Worm (Caenorhabditis elegans): ENCODE measurements around the gene Y41C4A.12.

Gene Y41C4A.12

DNA sequence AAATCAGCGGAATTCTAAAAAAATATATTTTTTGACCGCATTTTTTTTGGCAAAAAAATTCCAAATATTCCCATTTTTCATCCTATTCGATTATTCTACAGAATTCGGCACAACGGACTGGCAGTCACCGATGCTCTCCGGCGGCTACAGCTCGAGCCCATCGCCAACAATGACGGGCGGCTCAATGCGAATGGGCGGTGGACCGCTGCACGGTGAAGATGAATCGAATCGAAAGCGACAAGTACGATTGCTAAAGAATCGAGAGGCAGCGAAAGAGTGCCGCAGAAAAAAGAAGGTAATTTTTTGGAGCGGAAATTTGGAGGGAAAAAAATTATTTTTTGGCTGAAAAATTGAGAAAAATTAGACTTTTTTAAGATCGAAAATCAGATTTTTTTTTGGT, 34.1 kb downstream of the Y41C4A.12 start:
- no peak for TF ChIP-seq sea-1 (GFP tag; conservative IDR thresholded peaks at IDR 0.05)
- no peak for TF ChIP-seq tra-4 (tag; optimal IDR thresholded peaks at IDR 0.05)
- no peak for TF ChIP-seq B0310.2 (tag; optimal IDR thresholded peaks at IDR 0.05)
- TF ChIP-seq ets-7 (tag; optimal IDR thresholded peaks at IDR 0.05), result no peak
- TF ChIP-seq ceh-36 (tag; optimal IDR thresholded peaks at IDR 0.05), result no peak
- no peak for TF ChIP-seq hmg-4 (GFP tag; optimal IDR thresholded peaks at IDR 0.05)
- no peak for TF ChIP-seq pes-1 (GFP tag; IDR thresholded peaks at IDR 0.05)
- no peak for TF ChIP-seq ceh-13 (GFP tag; optimal IDR thresholded peaks at IDR 0.05)
- no peak for TF ChIP-seq hmbx-1 (tag; optimal IDR thresholded peaks at IDR 0.05)
- no peak for TF ChIP-seq aly-1 (tag; optimal IDR thresholded peaks at IDR 0.05)
- no peak for TF ChIP-seq scrt-1 (GFP tag; IDR thresholded peaks at IDR 0.05)
- TF ChIP-seq tbx-11 (GFP tag; IDR thresholded peaks at IDR 0.05), result no peak
- TF ChIP-seq flt-1 (GFP tag; IDR thresholded peaks at IDR 0.05), result no peak
- TF ChIP-seq F13C5.2 (tag; optimal IDR thresholded peaks at IDR 0.05), result no peak
- no peak for TF ChIP-seq hnd-1 (tag; optimal IDR thresholded peaks at IDR 0.05)
- no peak for TF ChIP-seq ama-1 (optimal IDR thresholded peaks at IDR 0.05)
- no peak for TF ChIP-seq tbx-37 (GFP tag; conservative IDR thresholded peaks at IDR 0.05)

DNA sequence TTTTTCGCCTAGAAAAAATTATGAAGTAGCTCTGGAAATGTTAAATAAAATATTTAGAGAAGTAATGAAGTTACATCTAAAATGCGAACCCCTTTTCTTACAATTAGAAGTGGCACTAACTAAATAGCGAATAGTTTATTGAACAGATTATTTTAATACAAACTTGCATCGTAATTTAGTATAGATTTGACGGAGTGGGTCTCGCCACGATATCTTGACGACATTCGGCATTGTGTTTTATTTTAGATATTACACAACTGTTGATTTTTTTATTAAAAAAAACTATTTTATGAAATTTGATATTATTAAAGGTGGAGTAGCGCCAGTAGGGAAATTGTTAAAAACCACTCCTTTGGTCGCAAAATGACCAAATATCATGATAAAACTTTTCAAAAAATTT, 36.6 kb downstream of the Y41C4A.12 start:
- TF ChIP-seq tbx-11 (GFP tag; IDR thresholded peaks at IDR 0.05) (no peak), F13C5.2 (tag; optimal IDR thresholded peaks at IDR 0.05) (no peak), ceh-13 (GFP tag; optimal IDR thresholded peaks at IDR 0.05) (no peak), tra-4 (tag; optimal IDR thresholded peaks at IDR 0.05) (no peak), ceh-36 (tag; optimal IDR thresholded peaks at IDR 0.05) (no peak), flt-1 (GFP tag; IDR thresholded peaks at IDR 0.05) (no peak), scrt-1 (GFP tag; IDR thresholded peaks at IDR 0.05) (no peak), aly-1 (tag; optimal IDR thresholded peaks at IDR 0.05) (no peak)

DNA sequence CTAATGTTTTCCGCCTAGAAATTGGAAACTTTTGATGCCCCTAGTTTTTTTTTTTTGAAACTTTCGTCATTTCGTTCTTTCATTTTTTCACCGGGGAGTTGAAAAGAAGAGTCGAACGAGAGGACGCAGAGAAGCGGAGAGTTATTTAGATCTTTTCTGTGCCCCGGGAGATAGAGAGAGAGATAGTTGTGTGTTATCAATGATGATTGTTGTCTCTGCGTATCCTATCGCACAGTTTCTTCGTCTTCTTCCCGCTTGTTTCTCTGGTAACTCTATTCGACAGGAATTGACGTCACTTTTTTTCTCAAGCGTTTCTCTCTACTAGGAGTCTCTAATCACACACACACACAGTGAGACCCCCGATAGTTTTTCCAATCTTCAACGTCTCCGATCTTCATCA, 37.2 kb downstream of the Y41C4A.12 start:
- TF ChIP-seq flt-1 (GFP tag; IDR thresholded peaks at IDR 0.05) (no peak), B0310.2 (tag; optimal IDR thresholded peaks at IDR 0.05) (no peak)

DNA sequence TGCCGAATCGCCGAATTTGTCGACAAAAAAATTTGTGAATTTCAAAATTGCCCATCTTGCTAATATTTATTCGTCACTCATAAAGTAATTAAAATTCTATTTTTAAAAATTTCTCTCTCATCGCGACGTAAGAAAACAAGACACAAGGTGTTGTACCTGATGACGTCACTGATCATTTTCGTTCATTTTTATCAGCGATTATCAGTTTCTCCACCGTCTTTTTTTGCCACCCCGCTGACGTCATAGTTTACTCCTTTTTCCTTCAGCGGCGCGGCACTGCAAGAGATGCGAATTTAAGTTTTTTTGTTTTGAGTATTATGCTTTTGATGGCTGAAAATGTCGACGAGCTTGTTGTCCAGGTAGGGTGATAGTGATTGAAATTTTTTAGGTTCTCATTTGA, 41.7 kb downstream of the Y41C4A.12 start:
- no peak for TF ChIP-seq ama-1 (optimal IDR thresholded peaks at IDR 0.05)
- no peak for TF ChIP-seq flt-1 (GFP tag; IDR thresholded peaks at IDR 0.05)
- TF ChIP-seq sea-1 (GFP tag; conservative IDR thresholded peaks at IDR 0.05), result no peak
- no peak for TF ChIP-seq tbx-11 (GFP tag; IDR thresholded peaks at IDR 0.05)
- no peak for TF ChIP-seq aly-1 (tag; optimal IDR thresholded peaks at IDR 0.05)
- TF ChIP-seq hnd-1 (tag; optimal IDR thresholded peaks at IDR 0.05), result no peak
- no peak for TF ChIP-seq ceh-13 (GFP tag; optimal IDR thresholded peaks at IDR 0.05)
- no peak for TF ChIP-seq pes-1 (GFP tag; IDR thresholded peaks at IDR 0.05)
- TF ChIP-seq hmg-4 (GFP tag; optimal IDR thresholded peaks at IDR 0.05), result no peak
- no peak for TF ChIP-seq ets-7 (tag; optimal IDR thresholded peaks at IDR 0.05)
- no peak for TF ChIP-seq F13C5.2 (tag; optimal IDR thresholded peaks at IDR 0.05)
- no peak for TF ChIP-seq B0310.2 (tag; optimal IDR thresholded peaks at IDR 0.05)
- no peak for TF ChIP-seq scrt-1 (GFP tag; IDR thresholded peaks at IDR 0.05)
- TF ChIP-seq tra-4 (tag; optimal IDR thresholded peaks at IDR 0.05), result no peak
- no peak for TF ChIP-seq hmbx-1 (tag; optimal IDR thresholded peaks at IDR 0.05)
- no peak for TF ChIP-seq tbx-37 (GFP tag; conservative IDR thresholded peaks at IDR 0.05)
- TF ChIP-seq ceh-36 (tag; optimal IDR thresholded peaks at IDR 0.05), result no peak

DNA sequence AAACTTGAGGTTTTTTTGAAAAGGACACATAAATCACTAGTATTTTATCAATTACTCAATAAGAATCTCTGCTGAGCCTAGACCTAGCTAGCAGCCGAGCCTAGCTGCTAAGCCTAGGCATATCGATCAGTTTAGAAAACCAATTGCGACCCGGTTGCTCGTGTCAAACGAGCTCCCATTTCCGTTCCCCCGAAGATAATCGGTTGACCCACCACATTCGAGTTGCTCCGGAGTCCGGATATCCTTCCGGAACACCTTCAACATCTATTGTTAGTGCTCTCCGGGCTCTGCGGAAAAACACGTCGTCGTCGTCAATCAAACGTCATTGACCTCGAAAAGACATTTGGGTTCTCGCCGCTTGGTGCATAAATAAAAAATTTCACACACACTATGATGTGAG, 42.7 kb downstream of the Y41C4A.12 start:
- no peak for TF ChIP-seq tra-4 (tag; optimal IDR thresholded peaks at IDR 0.05)

DNA sequence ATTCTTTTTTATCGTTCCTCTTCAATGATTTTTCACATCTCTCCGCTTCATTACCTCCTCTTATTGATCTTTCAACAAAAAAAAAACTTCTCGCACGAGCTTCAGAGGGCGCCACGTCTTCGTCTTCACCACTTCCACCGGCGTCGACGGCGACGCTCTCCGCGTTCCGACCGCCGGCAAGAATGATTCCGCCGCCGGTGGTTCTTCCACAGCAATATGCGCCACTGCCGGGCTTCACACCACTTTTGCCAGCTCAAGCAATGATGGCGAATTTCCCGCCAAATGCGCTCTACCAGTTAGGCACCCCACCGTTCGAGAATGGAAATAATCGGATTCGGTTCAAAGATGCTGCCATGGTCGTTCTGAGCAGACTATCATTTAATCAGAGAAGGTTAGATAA, 43.5 kb downstream of the Y41C4A.12 start:
- TF ChIP-seq hnd-1 (tag; optimal IDR thresholded peaks at IDR 0.05) (no peak), tbx-11 (GFP tag; IDR thresholded peaks at IDR 0.05) (no peak), pes-1 (GFP tag; IDR thresholded peaks at IDR 0.05) (no peak), ets-7 (tag; optimal IDR thresholded peaks at IDR 0.05) (no peak), hmbx-1 (tag; optimal IDR thresholded peaks at IDR 0.05) (no peak), aly-1 (tag; optimal IDR thresholded peaks at IDR 0.05) (no peak), tra-4 (tag; optimal IDR thresholded peaks at IDR 0.05) (no peak), ama-1 (optimal IDR thresholded peaks at IDR 0.05) (no peak), ceh-36 (tag; optimal IDR thresholded peaks at IDR 0.05) (no peak)

DNA sequence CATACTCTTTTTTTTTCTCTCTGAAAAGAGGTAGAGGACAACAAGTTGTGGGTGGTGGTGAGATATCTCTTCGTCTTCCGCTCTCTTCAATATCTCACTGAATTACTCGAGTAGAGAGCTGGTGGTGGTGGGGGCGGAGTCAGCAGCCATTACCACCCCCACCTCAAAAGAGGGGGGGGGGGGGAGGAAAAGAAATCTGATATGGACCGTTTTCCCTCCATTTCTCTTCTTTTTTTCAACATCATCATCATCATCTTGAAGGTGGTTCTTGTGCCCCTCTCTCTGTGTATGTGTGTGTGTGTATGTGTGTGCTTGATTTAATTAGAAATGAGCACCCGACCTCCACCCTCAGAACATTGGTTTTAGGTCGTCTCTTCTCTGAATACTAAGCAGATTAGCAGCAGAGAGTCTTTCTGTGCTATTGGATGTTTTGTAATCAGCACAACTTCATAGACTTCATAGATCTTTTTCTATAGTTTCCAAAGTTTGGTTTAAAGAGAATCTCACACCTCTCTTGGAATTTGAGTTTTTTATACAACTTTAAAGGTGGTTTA, 45.0 kb downstream of the Y41C4A.12 start:
- TF ChIP-seq flt-1 (GFP tag; IDR thresholded peaks at IDR 0.05) (no peak), aly-1 (tag; optimal IDR thresholded peaks at IDR 0.05) (no peak), pes-1 (GFP tag; IDR thresholded peaks at IDR 0.05) (no peak), ets-7 (tag; optimal IDR thresholded peaks at IDR 0.05) (no peak), B0310.2 (tag; optimal IDR thresholded peaks at IDR 0.05) (no peak), tbx-11 (GFP tag; IDR thresholded peaks at IDR 0.05) (no peak), hmg-4 (GFP tag; optimal IDR thresholded peaks at IDR 0.05) (no peak)

DNA sequence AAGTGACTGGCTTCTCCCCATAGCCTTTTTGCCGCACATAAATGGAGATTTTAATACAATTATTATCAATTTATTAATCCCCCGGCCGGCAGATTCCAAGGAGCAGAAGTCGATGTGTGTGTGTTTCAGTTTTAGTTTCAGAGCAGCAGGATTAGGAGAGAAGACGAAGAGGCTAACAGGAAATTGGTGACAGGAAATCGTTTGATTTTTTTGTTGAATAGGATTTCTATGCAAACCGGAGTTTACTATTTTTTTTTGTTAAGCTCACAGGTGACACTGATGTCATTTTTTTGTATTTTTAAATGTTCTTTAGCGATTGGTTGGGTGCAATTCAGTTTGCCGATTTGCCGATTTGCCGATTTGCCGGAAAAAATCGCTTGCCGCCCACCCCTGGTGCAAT, 46.0 kb downstream of the Y41C4A.12 start:
- TF ChIP-seq ceh-36 (tag; optimal IDR thresholded peaks at IDR 0.05), result peak; percentile 46
- no peak for TF ChIP-seq scrt-1 (GFP tag; IDR thresholded peaks at IDR 0.05)
